Fruit fly (Drosophila melanogaster) whole organism, embryonic: Measurements from ENCODE around the gene CG42445.

Source experiments
- Blimp-1 ChIP-seq: fragments of 200-800 bp; sonication (Bioruptor generic); optimal IDR thresholded peaks from 3 replicates; lab custom pipeline; 2018; ENCODE audit warnings: missing biosample characterization, missing genetic modification characterization, mild to moderate bottlenecking, moderate library complexity, missing genetic modification reagents
- CG11560 ChIP-seq: fragments of 200-800 bp; sonication (Bioruptor generic); IDR thresholded peaks from 3 replicates; pipeline ENCODE4 v1.3.6; 2022; ENCODE audit warnings: missing biosample characterization, missing genetic modification characterization
- CG13424 ChIP-seq: fragments of 200-800 bp; sonication (Bioruptor generic); optimal IDR thresholded peaks from 2 replicates; lab custom pipeline; 2019; ENCODE audit warnings: missing biosample characterization, mild to moderate bottlenecking, missing genetic modification characterization, moderate library complexity
- CG13775 ChIP-seq: fragments of 200-800 bp; sonication (Bioruptor generic); optimal IDR thresholded peaks from 3 replicates; lab custom pipeline; 2017; ENCODE audit warnings: missing biosample characterization, mild to moderate bottlenecking, missing genetic modification characterization
- CG17328 ChIP-seq: fragments of 200-800 bp; sonication (Bioruptor generic); IDR thresholded peaks from 2 replicates; pipeline ENCODE4 v1.3.6; 2022; ENCODE audit warnings: missing biosample characterization, missing genetic modification characterization
- CG17612 ChIP-seq: fragments of 200-800 bp; sonication (Bioruptor generic); IDR thresholded peaks from 2 replicates; pipeline ENCODE4 v1.3.6; 2022; ENCODE audit warnings: missing biosample characterization, missing genetic modification characterization
- CG17802 ChIP-seq: fragments of 200-800 bp; sonication (Bioruptor generic); optimal IDR thresholded peaks from 2 replicates; lab custom pipeline; 2018; ENCODE audit warnings: missing biosample characterization, mild to moderate bottlenecking, missing genetic modification characterization, moderate library complexity
- CG18476 ChIP-seq: fragments of 200-800 bp; sonication (Bioruptor generic); optimal IDR thresholded peaks from 2 replicates; lab custom pipeline; 2016; ENCODE audit warnings: missing biosample characterization, mild to moderate bottlenecking, missing genetic modification characterization
- CG2889 ChIP-seq: fragments of 200-800 bp; sonication (Bioruptor generic); IDR thresholded peaks from 3 replicates; pipeline ENCODE4 v1.3.6; 2022; ENCODE audit warnings: missing biosample characterization, missing genetic modification characterization
- CG31365 ChIP-seq: fragments of 200-800 bp; sonication (Bioruptor generic); optimal IDR thresholded peaks from 2 replicates; lab custom pipeline; 2018; ENCODE audit warnings: missing biosample characterization, mild to moderate bottlenecking, missing genetic modification characterization
- CG33557 ChIP-seq: fragments of 200-800 bp; sonication (Bioruptor generic); optimal IDR thresholded peaks from 2 replicates; lab custom pipeline; 2019; ENCODE audit warnings: missing biosample characterization, mild to moderate bottlenecking, missing genetic modification characterization, moderate library complexity
- CG3726 ChIP-seq: fragments of 200-800 bp; sonication (Bioruptor generic); IDR thresholded peaks from 3 replicates; pipeline ENCODE4, ENCODE4 v1.3.6; 2022; ENCODE audit warnings: missing biosample characterization, missing genetic modification characterization
- CG4282 ChIP-seq: fragments of 200-800 bp; sonication (Bioruptor generic); optimal IDR thresholded peaks from 2 replicates; lab custom pipeline; 2016; ENCODE audit warnings: missing biosample characterization, missing genetic modification characterization
- CG5245 ChIP-seq: fragments of 200-800 bp; sonication (Bioruptor generic); optimal IDR thresholded peaks from 3 replicates; lab custom pipeline; 2016; ENCODE audit warnings: missing biosample characterization, missing genetic modification characterization
- CG6175 ChIP-seq: fragments of 200-800 bp; sonication (Bioruptor generic); IDR thresholded peaks from 3 replicates; pipeline ENCODE4 v1.3.6; 2022; ENCODE audit warnings: missing biosample characterization, missing genetic modification characterization
- CG8388 ChIP-seq: fragments of 200-800 bp; sonication (Bioruptor generic); optimal IDR thresholded peaks from 2 replicates; lab custom pipeline; 2019; ENCODE audit warnings: missing biosample characterization, mild to moderate bottlenecking, missing genetic modification characterization, moderate library complexity
- CG8944 ChIP-seq: fragments of 200-800 bp; sonication (Bioruptor generic); optimal IDR thresholded peaks from 3 replicates; lab custom pipeline; 2016; ENCODE audit warnings: missing biosample characterization, missing genetic modification characterization
- CG9215 ChIP-seq: fragments of 200-800 bp; sonication (Bioruptor generic); IDR thresholded peaks from 2 replicates; pipeline ENCODE4 v1.3.6; 2022; ENCODE audit warnings: missing biosample characterization, missing genetic modification characterization
- CG9727 ChIP-seq: fragments of 200-800 bp; sonication (Bioruptor generic); optimal IDR thresholded peaks from 3 replicates; lab custom pipeline; 2017; ENCODE audit warnings: missing biosample characterization, mild to moderate bottlenecking, missing genetic modification characterization
- Doc3 ChIP-seq: fragments of 200-800 bp; sonication (Bioruptor generic); IDR thresholded peaks from 3 replicates; pipeline ENCODE4 v1.3.6; 2022; ENCODE audit warnings: missing biosample characterization, missing genetic modification characterization; ENCODE audit not compliant: partially characterized antibody
- Dref ChIP-seq: fragments of 200-800 bp; sonication (Bioruptor generic); IDR thresholded peaks from 2 replicates; pipeline ENCODE4 v1.3.6; 2022; ENCODE audit warnings: missing biosample characterization, missing genetic modification characterization
- E2f1 ChIP-seq: fragments of 200-800 bp; sonication (Bioruptor generic); IDR thresholded peaks from 2 replicates; pipeline ENCODE4 v1.3.6; 2022; ENCODE audit warnings: missing biosample characterization, missing genetic modification characterization
- H15 ChIP-seq: fragments of 200-800 bp; sonication (Bioruptor generic); IDR thresholded peaks from 3 replicates; pipeline ENCODE4 v1.3.6; 2022; ENCODE audit warnings: missing biosample characterization, missing genetic modification characterization
- Jarid2 ChIP-seq: fragments of 200-800 bp; sonication (Bioruptor generic); optimal IDR thresholded peaks from 3 replicates; lab custom pipeline; 2017; ENCODE audit warnings: mild to moderate bottlenecking, missing biosample characterization, missing genetic modification reagents, missing genetic modification characterization
- Kr ChIP-seq: fragments of 200-800 bp; sonication (Bioruptor generic); optimal IDR thresholded peaks from 2 replicates; lab custom pipeline; 2017; ENCODE audit warnings: missing biosample characterization, mild to moderate bottlenecking, missing genetic modification characterization
- MBD-R2 ChIP-seq: fragments of 200-800 bp; sonication (Bioruptor generic); IDR thresholded peaks from 2 replicates; pipeline ENCODE4 v1.3.6; 2022; ENCODE audit warnings: missing biosample characterization, missing genetic modification characterization
- Tbp ChIP-seq: fragments of >200 bp; optimal IDR thresholded peaks from 2 replicates; lab custom pipeline; 2018; ENCODE audit warnings: missing biosample characterization, missing genetic modification characterization
- bab2 ChIP-seq: fragments of 200-800 bp; sonication (Bioruptor generic); optimal IDR thresholded peaks from 2 replicates; lab custom pipeline; 2016; ENCODE audit warnings: missing biosample characterization, missing genetic modification characterization
- bbx ChIP-seq: fragments of 200-800 bp; sonication (Bioruptor generic); IDR thresholded peaks from 2 replicates; pipeline ENCODE4 v1.3.6; 2022; ENCODE audit warnings: missing biosample characterization, missing genetic modification characterization; ENCODE audit not compliant: partially characterized antibody
- ci ChIP-seq: fragments of 200-800 bp; sonication (Bioruptor generic); IDR thresholded peaks from 3 replicates; pipeline ENCODE4 v1.3.6; 2022; ENCODE audit warnings: missing biosample characterization, missing genetic modification characterization
- dm ChIP-seq: fragments of 200-800 bp; sonication (Bioruptor generic); optimal IDR thresholded peaks from 3 replicates; lab custom pipeline; 2016; ENCODE audit warnings: missing biosample characterization, missing genetic modification characterization
- emc ChIP-seq: fragments of 200-800 bp; sonication (Bioruptor generic); optimal IDR thresholded peaks from 2 replicates; lab custom pipeline; 2016; ENCODE audit warnings: missing biosample characterization, missing genetic modification characterization
- ewg ChIP-seq: fragments of 200-800 bp; sonication (Bioruptor generic); optimal IDR thresholded peaks from 3 replicates; lab custom pipeline; 2017; ENCODE audit warnings: mild to moderate bottlenecking, missing biosample characterization, missing genetic modification reagents, missing genetic modification characterization
- lab ChIP-seq: fragments of 200-800 bp; sonication (Bioruptor generic); optimal IDR thresholded peaks from 3 replicates; lab custom pipeline; 2017; ENCODE audit warnings: missing biosample characterization, missing genetic modification characterization, mild to moderate bottlenecking, moderate library complexity, missing genetic modification reagents
- lilli ChIP-seq: fragments of 200-800 bp; sonication (Bioruptor generic); optimal IDR thresholded peaks from 3 replicates; lab custom pipeline; 2016; ENCODE audit warnings: missing biosample characterization, missing genetic modification characterization
- lmd ChIP-seq: fragments of 200-800 bp; sonication (Bioruptor generic); IDR thresholded peaks from 2 replicates; pipeline ENCODE4 v1.3.6; 2022; ENCODE audit warnings: missing biosample characterization, missing genetic modification characterization
- nerfin-1 ChIP-seq: fragments of 200-800 bp; sonication (Bioruptor generic); optimal IDR thresholded peaks from 3 replicates; lab custom pipeline; 2019; ENCODE audit warnings: missing biosample characterization, mild to moderate bottlenecking, missing genetic modification characterization, moderate library complexity
- nom ChIP-seq: fragments of 200-800 bp; sonication (Bioruptor generic); optimal IDR thresholded peaks from 2 replicates; lab custom pipeline; 2017; ENCODE audit warnings: missing biosample characterization, missing genetic modification characterization, mild to moderate bottlenecking, moderate library complexity, missing genetic modification reagents
- odd ChIP-seq: fragments of 200-800 bp; sonication (Bioruptor generic); optimal IDR thresholded peaks from 2 replicates; lab custom pipeline; 2017; ENCODE audit warnings: missing biosample characterization, mild to moderate bottlenecking, missing genetic modification characterization
- otp ChIP-seq: fragments of 200-800 bp; sonication (Bioruptor generic); IDR thresholded peaks from 3 replicates; pipeline ENCODE4, ENCODE4 v1.3.6; 2022; ENCODE audit warnings: missing biosample characterization, missing genetic modification characterization
- psq ChIP-seq: fragments of 200-800 bp; sonication (Bioruptor generic); optimal IDR thresholded peaks from 2 replicates; lab custom pipeline; 2017; ENCODE audit warnings: missing biosample characterization, missing genetic modification characterization
- sna ChIP-seq: fragments of 200-800 bp; sonication (Bioruptor generic); IDR thresholded peaks from 2 replicates; pipeline ENCODE4 v1.3.6; 2022; ENCODE audit warnings: missing biosample characterization, missing genetic modification characterization; ENCODE audit not compliant: partially characterized antibody
- tin ChIP-seq: fragments of 200-800 bp; sonication (Bioruptor generic); optimal IDR thresholded peaks from 3 replicates; lab custom pipeline; 2016; ENCODE audit warnings: missing biosample characterization, missing genetic modification characterization
- ttk ChIP-seq: fragments of 200-800 bp; sonication (Bioruptor generic); IDR thresholded peaks from 2 replicates; pipeline ENCODE4 v2.1.2; 2022; ENCODE audit warnings: missing biosample characterization, missing genetic modification characterization
- usp ChIP-seq: fragments of >200 bp; optimal IDR thresholded peaks from 2 replicates; lab custom pipeline; 2017; ENCODE audit warnings: missing biosample characterization, missing genetic modification characterization
- vfl ChIP-seq: fragments of 200-800 bp; sonication (Bioruptor generic); optimal IDR thresholded peaks from 2 replicates; lab custom pipeline; 2016; ENCODE audit warnings: missing biosample characterization, missing genetic modification characterization
- wdn ChIP-seq: fragments of 200-800 bp; sonication (Bioruptor generic); IDR thresholded peaks from 2 replicates; pipeline ENCODE4 v1.3.6; 2022; ENCODE audit warnings: missing biosample characterization, missing genetic modification characterization
- zen2 ChIP-seq: fragments of 200-800 bp; sonication (Bioruptor generic); IDR thresholded peaks from 3 replicates; pipeline ENCODE4 v1.3.6; 2022; ENCODE audit warnings: missing biosample characterization, missing genetic modification characterization; ENCODE audit not compliant: partially characterized antibody
- zfh1 ChIP-seq: fragments of 200-800 bp; sonication (Bioruptor generic); IDR thresholded peaks from 3 replicates; pipeline ENCODE4 v1.3.6; 2022; ENCODE audit warnings: missing biosample characterization, missing genetic modification characterization

The CG42445 gene

DNA sequence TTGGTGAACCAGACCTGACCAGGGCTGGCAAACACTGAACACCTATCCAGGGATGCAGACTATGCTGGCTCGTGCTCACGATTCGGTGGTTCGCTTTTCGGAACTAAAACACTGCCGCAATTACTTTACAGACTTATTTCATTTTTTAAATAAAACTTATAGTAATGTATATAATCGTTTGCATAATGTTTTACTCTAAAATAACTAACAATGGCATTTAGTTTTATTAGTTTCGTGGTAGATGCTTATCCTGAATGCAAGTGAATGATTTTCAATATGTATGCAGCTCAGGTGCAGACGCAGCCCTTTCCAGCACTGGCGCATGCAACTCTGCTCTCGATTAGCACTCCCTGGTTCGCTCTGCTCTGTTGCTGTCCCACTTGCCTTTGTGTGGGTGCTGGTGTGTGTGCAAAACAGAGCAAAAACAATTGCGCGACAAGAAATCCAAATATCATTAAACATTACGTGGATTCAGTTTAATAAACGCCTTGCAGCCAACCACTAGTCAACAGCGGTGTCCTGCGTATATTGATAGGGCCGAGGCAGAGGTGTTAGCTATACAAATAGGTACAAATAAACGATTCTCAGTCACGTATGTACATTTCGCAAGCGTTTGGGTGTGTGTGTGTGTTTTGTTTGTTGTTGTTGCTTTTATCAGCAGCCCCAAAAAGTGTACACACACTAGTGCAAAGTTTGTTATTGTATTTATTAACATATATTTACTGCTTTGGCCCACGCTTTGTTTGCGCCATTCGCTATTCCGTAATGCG lies 28.1 kb upstream of the CG42445 start, which contains the start of the genes ERR and Atg18a (continued):
- TF ChIP-seq CG31365 (tag; lab: Kevin White, UChicago) = peak; percentile 0
- TF ChIP-seq CG2889 (GFP tag; lab: Robert Waterston, UW) = peak; percentile 77
- no peak for TF ChIP-seq Tbp
- TF ChIP-seq CG9727 (GFP tag; lab: Kevin White, UChicago) = peak; percentile 84
- no peak for TF ChIP-seq zen2 (GFP tag; lab: Robert Waterston, UW)
- peak; percentile 11 for TF ChIP-seq odd (GFP tag; lab: Kevin White, UChicago)
- peak; percentile 57 for TF ChIP-seq emc
- peak; percentile 82 for TF ChIP-seq ci (GFP tag; lab: Robert Waterston, UW)
- TF ChIP-seq wdn = peak; percentile 79; the same call in 1 of the 2 replicates
- peak; percentile 48; the same call in 1 of the 2 replicates for TF ChIP-seq Dref (GFP tag; lab: Robert Waterston, UW)
- TF ChIP-seq otp (GFP tag; lab: Robert Waterston, UW) = 0 out of 3 replicates have a peak, but pooled peaks have one; percentile 50
- TF ChIP-seq H15 (GFP tag; lab: Robert Waterston, UW) = peak; percentile 88
- TF ChIP-seq bbx = peak; percentile 50; the same call in 1 of the 2 replicates
- peak; percentile 60 for TF ChIP-seq Blimp-1 (GFP tag; lab: Kevin White, UChicago)
- no peak for TF ChIP-seq Jarid2 (GFP tag; lab: Kevin White, UChicago)
- peak; percentile 57 for TF ChIP-seq psq (GFP tag; lab: Kevin White, UChicago)
- peak; percentile 82 for TF ChIP-seq CG5245 (GFP tag; lab: Kevin White, UChicago)
- TF ChIP-seq zfh1 (GFP tag; lab: Robert Waterston, UW) = peak; percentile 82; the same call in 2 of the 3 replicates
- peak; percentile 82 for TF ChIP-seq tin (GFP tag; lab: Kevin White, UChicago)
- peak; percentile 92 for TF ChIP-seq lilli (GFP tag; lab: Kevin White, UChicago)
- peak; percentile 84; the same call in 2 of the 3 replicates for TF ChIP-seq CG3726 (GFP tag; lab: Robert Waterston, UW)
- peak; percentile 72 for TF ChIP-seq nerfin-1
- TF ChIP-seq lab (GFP tag; lab: Kevin White, UChicago) = peak; percentile 83
- no peak for TF ChIP-seq ewg
- peak; percentile 76 for TF ChIP-seq MBD-R2 (GFP tag; lab: Robert Waterston, UW)
- TF ChIP-seq Kr (GFP tag; lab: Kevin White, UChicago) = no peak
- TF ChIP-seq CG13775 = peak; percentile 90
- peak; percentile 71 for TF ChIP-seq CG8388 (GFP tag; lab: Kevin White, UChicago)
- peak; percentile 94 for TF ChIP-seq CG9215 (GFP tag; lab: Robert Waterston, UW)
- peak; percentile 82 for TF ChIP-seq E2f1
- TF ChIP-seq Doc3 (GFP tag; lab: Robert Waterston, UW) = peak; percentile 51; the same call in 1 of the 3 replicates
- peak; percentile 4 for TF ChIP-seq CG4282
- TF ChIP-seq vfl (GFP tag; lab: Kevin White, UChicago) = peak; percentile 72
- peak; percentile 76 for TF ChIP-seq CG33557 (GFP tag; lab: Kevin White, UChicago)
- TF ChIP-seq dm = peak; percentile 69
- peak; percentile 54; the same call in 1 of the 2 replicates for TF ChIP-seq CG17612 (GFP tag; lab: Robert Waterston, UW)
- peak; percentile 81 for TF ChIP-seq ttk
- no peak for TF ChIP-seq usp (GFP tag; lab: Kevin White, UChicago)
- no peak for TF ChIP-seq nom (GFP tag; lab: Kevin White, UChicago)
- TF ChIP-seq CG6175 (GFP tag; lab: Robert Waterston, UW) = peak; percentile 76; the same call in 2 of the 3 replicates
- peak; percentile 89 for TF ChIP-seq CG13424 (tag; lab: Kevin White, UChicago)
- no peak for TF ChIP-seq sna (GFP tag; lab: Robert Waterston, UW)
- TF ChIP-seq CG18476 = peak; percentile 74
- peak; percentile 92 for TF ChIP-seq lmd (GFP tag; lab: Robert Waterston, UW)
- TF ChIP-seq CG8944 = peak; percentile 72
- peak; percentile 64 for TF ChIP-seq CG17328 (GFP tag; lab: Robert Waterston, UW)
- TF ChIP-seq CG17802 (tag; lab: Kevin White, UChicago) = peak; percentile 31
- TF ChIP-seq CG11560 (tag; lab: Robert Waterston, UW) = peak; percentile 80
- TF ChIP-seq bab2 (GFP tag; lab: Kevin White, UChicago) = peak; percentile 79
